Worm (Caenorhabditis elegans) whole organism, L3 larva: Measurements from ENCODE around the gene nlp-50.

ENCODE experiments used
- R02D3.7 ChIP-seq: fragments of 150-350 bp; optimal IDR thresholded peaks from 2 replicates; lab custom pipeline; 2014; ENCODE audit warnings: missing biosample characterization, missing genetic modification characterization
- ZK546.5 ChIP-seq: sonication (generic microtip); optimal IDR thresholded peaks from 2 replicates; lab custom pipeline; 2017; ENCODE audit warnings: missing biosample characterization, missing genetic modification characterization
- ama-1 ChIP-seq: fragments of 150-350 bp; optimal IDR thresholded peaks from 2 replicates; lab custom pipeline; 2018
- ceh-28 ChIP-seq: fragments of 150-350 bp; optimal IDR thresholded peaks from 2 replicates; lab custom pipeline; 2014; ENCODE audit warnings: missing biosample characterization, missing genetic modification reagents, missing genetic modification characterization
- ceh-82 ChIP-seq: fragments of 150-350 bp; optimal IDR thresholded peaks from 2 replicates; lab custom pipeline; 2014; ENCODE audit warnings: missing biosample characterization, missing genetic modification characterization
- ceh-9 ChIP-seq: sonication (generic microtip); optimal IDR thresholded peaks from 2 replicates; lab custom pipeline; 2018; ENCODE audit warnings: missing biosample characterization, missing genetic modification characterization
- daf-12 ChIP-seq: fragments of 150-350 bp; optimal IDR thresholded peaks from 2 replicates; lab custom pipeline; 2014; ENCODE audit warnings: missing biosample characterization, missing genetic modification reagents, missing genetic modification characterization
- egl-27 ChIP-seq: sonication (generic microtip); optimal IDR thresholded peaks from 4 replicates; lab custom pipeline; 2017; ENCODE audit warnings: missing biosample characterization, missing genetic modification reagents, missing genetic modification characterization
- egl-5 ChIP-seq: fragments of 150-350 bp; optimal IDR thresholded peaks from 2 replicates; lab custom pipeline; 2017; ENCODE audit warnings: missing biosample characterization, missing genetic modification reagents, missing genetic modification characterization, inconsistent platforms
- elt-1 ChIP-seq: fragments of 150-350 bp; optimal IDR thresholded peaks from 2 replicates; lab custom pipeline; 2014; ENCODE audit warnings: missing biosample characterization, missing genetic modification characterization
- elt-2 ChIP-seq: sonication (generic microtip); optimal IDR thresholded peaks from 2 replicates; lab custom pipeline; 2016; ENCODE audit warnings: missing genetic modification reagents, mild to moderate bottlenecking, missing genetic modification characterization, missing compliant biosample characterization
- eor-1 ChIP-seq, 2 experiments: fragments of 150-350 bp; optimal IDR thresholded peaks; 2 replicates each; lab custom pipeline; 2014 to 2018; ENCODE audit warnings: missing biosample characterization in 2 of 2, missing genetic modification characterization in 2 of 2
- fkh-2 ChIP-seq: fragments of 150-350 bp; optimal IDR thresholded peaks from 2 replicates; lab custom pipeline; 2014; ENCODE audit warnings: missing biosample characterization, missing genetic modification reagents, missing genetic modification characterization
- fos-1 ChIP-seq: fragments of 150-350 bp; optimal IDR thresholded peaks from 2 replicates; lab custom pipeline; 2014; ENCODE audit warnings: missing biosample characterization, missing genetic modification characterization
- hmg-11 ChIP-seq: sonication (generic microtip); optimal IDR thresholded peaks from 2 replicates; lab custom pipeline; 2016; ENCODE audit warnings: missing genetic modification characterization, missing compliant biosample characterization
- jun-1 ChIP-seq: fragments of 150-350 bp; optimal IDR thresholded peaks from 2 replicates; lab custom pipeline; 2014; ENCODE audit warnings: missing biosample characterization, missing genetic modification reagents, missing genetic modification characterization
- lin-15B ChIP-seq: fragments of 150-350 bp; optimal IDR thresholded peaks from 2 replicates; lab custom pipeline; 2014; ENCODE audit warnings: missing biosample characterization, missing genetic modification characterization
- lin-39 ChIP-seq: fragments of 150-350 bp; optimal IDR thresholded peaks from 2 replicates; lab custom pipeline; 2018; ENCODE audit warnings: missing biosample characterization, missing genetic modification reagents, missing genetic modification characterization
- lsy-12 ChIP-seq: sonication (generic microtip); optimal IDR thresholded peaks from 2 replicates; lab custom pipeline; 2016; ENCODE audit warnings: mild to moderate bottlenecking, missing genetic modification characterization, missing compliant biosample characterization
- mdl-1 ChIP-seq: fragments of 150-350 bp; optimal IDR thresholded peaks from 2 replicates; lab custom pipeline; 2014; ENCODE audit warnings: missing biosample characterization, missing genetic modification characterization
- mml-1 ChIP-seq: fragments of 150-350 bp; sonication (generic microtip); optimal IDR thresholded peaks from 3 replicates; lab custom pipeline; 2014; ENCODE audit warnings: missing biosample characterization, missing genetic modification characterization
- nfya-1 ChIP-seq: sonication (generic microtip); optimal IDR thresholded peaks from 2 replicates; lab custom pipeline; 2017; ENCODE audit warnings: missing genetic modification characterization, mild to moderate bottlenecking, missing compliant biosample characterization, antibody characterized with exemption, moderate library complexity; ENCODE audit not compliant: insufficient read depth
- nhr-12 ChIP-seq: fragments of 150-350 bp; optimal IDR thresholded peaks from 2 replicates; lab custom pipeline; 2014; ENCODE audit warnings: missing biosample characterization, missing genetic modification characterization
- nhr-23 ChIP-seq: fragments of 150-350 bp; optimal IDR thresholded peaks from 2 replicates; lab custom pipeline; 2014; ENCODE audit warnings: missing biosample characterization, missing genetic modification reagents, missing genetic modification characterization
- nhr-25 ChIP-seq: sonication (generic microtip); optimal IDR thresholded peaks from 2 replicates; lab custom pipeline; 2017; ENCODE audit warnings: missing biosample characterization, missing genetic modification characterization
- nhr-28 ChIP-seq: fragments of 150-350 bp; optimal IDR thresholded peaks from 2 replicates; lab custom pipeline; 2014; ENCODE audit warnings: missing biosample characterization, missing genetic modification characterization
- nhr-43 ChIP-seq: sonication (generic microtip); optimal IDR thresholded peaks from 2 replicates; lab custom pipeline; 2016; ENCODE audit warnings: mild to moderate bottlenecking, missing genetic modification characterization, missing compliant biosample characterization; ENCODE audit not compliant: poor library complexity, severe bottlenecking
- nhr-67 ChIP-seq: fragments of 150-350 bp; optimal IDR thresholded peaks from 2 replicates; lab custom pipeline; 2014; ENCODE audit warnings: missing biosample characterization, missing genetic modification characterization
- nhr-77 ChIP-seq: fragments of 150-350 bp; optimal IDR thresholded peaks from 2 replicates; lab custom pipeline; 2014; ENCODE audit warnings: missing biosample characterization, missing genetic modification characterization
- pha-4 ChIP-seq: fragments of 150-350 bp; optimal IDR thresholded peaks from 2 replicates; lab custom pipeline; 2014; ENCODE audit warnings: missing biosample characterization, missing genetic modification reagents, missing genetic modification characterization
- pqm-1 ChIP-seq: fragments of 150-350 bp; optimal IDR thresholded peaks from 2 replicates; lab custom pipeline; 2017; ENCODE audit warnings: missing biosample characterization, missing genetic modification characterization, inconsistent platforms
- sea-2 ChIP-seq: fragments of 150-350 bp; sonication (generic microtip); optimal IDR thresholded peaks from 4 replicates; lab custom pipeline; 2014; ENCODE audit warnings: missing biosample characterization, missing genetic modification reagents, missing genetic modification characterization
- skn-1 ChIP-seq: fragments of 150-350 bp; optimal IDR thresholded peaks from 2 replicates; lab custom pipeline; 2014; ENCODE audit warnings: missing biosample characterization, missing genetic modification characterization
- snpc-4 ChIP-seq: fragments of 150-350 bp; optimal IDR thresholded peaks from 2 replicates; lab custom pipeline; 2014; ENCODE audit warnings: missing biosample characterization, missing genetic modification characterization
- unc-39 ChIP-seq: sonication (generic microtip); optimal IDR thresholded peaks from 4 replicates; lab custom pipeline; 2017; ENCODE audit warnings: missing biosample characterization, missing genetic modification characterization
- unc-62 ChIP-seq: fragments of 150-350 bp; sonication (generic microtip); optimal IDR thresholded peaks from 4 replicates; lab custom pipeline; 2014; ENCODE audit warnings: missing biosample characterization, missing genetic modification reagents, missing genetic modification characterization
- zag-1 ChIP-seq: fragments of 150-350 bp; optimal IDR thresholded peaks from 2 replicates; lab custom pipeline; 2014; ENCODE audit warnings: missing biosample characterization, missing genetic modification characterization

The nlp-50 gene

DNA sequence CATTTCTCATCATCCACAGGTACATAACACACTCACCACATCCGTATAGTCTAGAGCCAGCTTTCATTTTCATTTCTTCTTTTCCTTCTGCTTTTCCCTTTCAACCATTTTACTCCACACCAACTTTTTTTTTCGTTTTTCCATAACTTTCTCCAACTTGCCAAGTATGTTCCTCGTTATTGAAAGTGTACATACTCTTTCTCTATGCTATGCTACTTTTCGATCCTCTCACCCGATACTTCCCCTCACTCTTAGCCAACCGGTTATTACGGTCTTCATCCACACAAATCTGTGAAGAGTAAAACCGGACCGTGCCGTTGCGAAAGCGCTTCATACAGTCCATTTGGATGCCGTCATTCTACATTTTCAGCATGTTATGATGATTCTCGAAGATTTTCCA lies 27.1 kb downstream of the nlp-50 start, which contains the start of gene T13C2.2:
T13C2.2 (plus strand) TSS at position 301 of the 400 bp plus-strand sequence.
- no peak for TF ChIP-seq skn-1 (tag; lab: Kevin White, UChicago)
- no peak for TF ChIP-seq lin-15B
- no peak for TF ChIP-seq lin-39
- TF ChIP-seq jun-1 (tag; lab: Kevin White, UChicago) = no peak
- no peak for TF ChIP-seq ZK546.5 (tag; lab: Kevin White, UChicago)
- TF ChIP-seq snpc-4 (tag; lab: Kevin White, UChicago) = no peak
- TF ChIP-seq ceh-28 (tag; lab: Kevin White, UChicago) = no peak
- no peak for TF ChIP-seq nhr-28 (tag; lab: Kevin White, UChicago)
- no peak for TF ChIP-seq eor-1 (tag; optimal IDR thresholded peaks at IDR 0.05; lab: Kevin White, UChicago)
- TF ChIP-seq daf-12 = no peak

DNA sequence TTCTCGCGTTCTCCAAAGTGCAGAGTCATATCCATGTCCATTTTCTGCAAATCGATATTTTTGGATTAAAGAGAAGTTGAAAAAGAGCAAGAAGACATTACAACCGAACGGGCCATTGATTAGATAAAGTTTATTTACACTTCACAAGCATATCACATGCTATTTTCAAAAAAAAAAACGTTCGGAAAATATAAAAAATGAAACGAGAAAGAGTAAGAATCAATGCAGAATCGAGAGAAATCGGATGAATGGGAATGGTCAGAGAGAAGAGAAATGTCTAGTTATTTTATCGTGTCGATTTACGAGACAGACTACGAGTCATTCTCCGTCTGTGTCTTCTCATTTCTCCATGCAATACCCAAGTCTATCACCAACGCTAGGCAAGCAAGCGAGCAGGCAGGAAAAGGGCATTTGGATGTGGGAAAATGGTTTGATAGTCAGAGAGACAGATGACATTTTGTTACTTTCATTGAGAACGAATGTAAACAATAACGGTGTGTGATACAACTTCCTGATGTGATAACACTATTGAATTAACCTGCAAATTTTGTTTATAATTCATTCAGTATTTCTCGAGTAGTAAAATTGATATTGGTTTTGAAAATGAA lies 35.4 kb downstream of the nlp-50 start, which contains the start of gene F31E8.4:
F31E8.4 (minus strand) TSS at position 51 of the 608 bp plus-strand sequence.
- TF ChIP-seq nhr-23 (tag; lab: Kevin White, UChicago) = no peak
- no peak for TF ChIP-seq sea-2 (GFP tag; lab: Kevin White, UChicago)
- TF ChIP-seq ceh-9 (tag; lab: Kevin White, UChicago) = no peak
- no peak for TF ChIP-seq nhr-77
- TF ChIP-seq daf-12 = no peak
- TF ChIP-seq ama-1 = no peak
- TF ChIP-seq snpc-4 (tag; lab: Kevin White, UChicago) = no peak
- no peak for TF ChIP-seq fkh-2
- TF ChIP-seq nhr-43 (tag; lab: Kevin White, UChicago) = no peak
- TF ChIP-seq jun-1 (tag; lab: Kevin White, UChicago) = no peak
- no peak for TF ChIP-seq lsy-12 (tag; lab: Kevin White, UChicago)
- no peak for TF ChIP-seq egl-27 (tag; lab: Kevin White, UChicago)
- TF ChIP-seq pqm-1 (tag; lab: Kevin White, UChicago) = peak; percentile 69
- TF ChIP-seq ceh-28 (tag; lab: Kevin White, UChicago) = no peak
- TF ChIP-seq elt-2 = peak; percentile 73
- TF ChIP-seq egl-5 = peak; percentile 10
- TF ChIP-seq mdl-1 (tag; lab: Kevin White, UChicago) = no peak
- TF ChIP-seq pha-4 = peak; percentile 68
- TF ChIP-seq R02D3.7 (tag; lab: Kevin White, UChicago) = peak; percentile 43
- peak; percentile 3 for TF ChIP-seq lin-15B
- no peak for TF ChIP-seq unc-39
- peak; percentile 46 for TF ChIP-seq hmg-11 (tag; lab: Kevin White, UChicago)
- TF ChIP-seq elt-1 (tag; lab: Kevin White, UChicago) = no peak
- TF ChIP-seq skn-1 (tag; lab: Kevin White, UChicago) = no peak
- TF ChIP-seq eor-1 (tag; optimal IDR thresholded peaks at IDR 0.05; lab: Kevin White, UChicago) = no peak
- no peak for TF ChIP-seq ceh-82 (tag; lab: Kevin White, UChicago)
- TF ChIP-seq nhr-25 = no peak
- TF ChIP-seq nfya-1 (tag; lab: Kevin White, UChicago) = peak; percentile 4

DNA sequence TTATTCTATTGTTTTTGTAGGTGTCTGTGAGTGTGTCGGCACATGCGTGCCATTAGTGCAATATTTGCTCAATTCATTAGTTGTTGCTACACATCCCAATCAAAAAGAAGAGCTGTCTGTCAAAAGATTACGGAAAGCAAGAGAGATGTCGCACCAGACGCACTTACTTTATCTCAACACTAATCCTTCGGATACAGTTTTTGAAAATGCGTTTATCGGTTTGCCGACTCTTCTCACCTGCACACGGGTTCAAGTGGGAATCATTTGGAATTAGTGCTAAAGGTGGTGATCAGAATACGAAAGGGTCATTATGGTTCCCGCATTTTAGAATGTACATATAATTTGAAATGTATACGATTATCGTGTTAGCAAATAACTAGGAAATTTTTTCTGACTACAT lies 36.4 kb downstream of the nlp-50 start:
- TF ChIP-seq unc-62 (GFP tag; lab: Kevin White, UChicago) (no peak), ceh-28 (tag; lab: Kevin White, UChicago) (no peak), zag-1 (tag; lab: Kevin White, UChicago) (no peak)

DNA sequence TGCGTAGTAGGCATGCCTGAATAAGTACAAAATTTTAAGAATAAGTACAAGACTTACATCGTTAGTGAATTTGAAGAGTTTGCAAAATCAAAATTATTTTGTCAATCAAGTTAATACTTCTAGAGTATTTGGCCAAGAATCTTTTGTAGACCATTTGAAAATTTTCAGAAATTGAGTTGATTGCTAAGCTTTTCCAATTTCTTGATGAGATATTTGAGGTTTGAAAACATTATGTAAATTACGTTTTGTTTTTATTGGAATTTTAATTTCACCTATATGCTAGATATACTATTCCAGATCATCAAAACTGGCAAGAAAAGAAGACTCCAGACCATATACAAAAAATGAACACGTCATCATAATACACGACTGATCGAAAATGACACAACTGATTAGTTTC lies 38.2 kb downstream of the nlp-50 start, which contains the start of gene tab-1:
tab-1 (plus strand) TSS at position 301 of the 400 bp plus-strand sequence.
- TF ChIP-seq egl-27 (tag; lab: Kevin White, UChicago) = no peak
- no peak for TF ChIP-seq fos-1

DNA sequence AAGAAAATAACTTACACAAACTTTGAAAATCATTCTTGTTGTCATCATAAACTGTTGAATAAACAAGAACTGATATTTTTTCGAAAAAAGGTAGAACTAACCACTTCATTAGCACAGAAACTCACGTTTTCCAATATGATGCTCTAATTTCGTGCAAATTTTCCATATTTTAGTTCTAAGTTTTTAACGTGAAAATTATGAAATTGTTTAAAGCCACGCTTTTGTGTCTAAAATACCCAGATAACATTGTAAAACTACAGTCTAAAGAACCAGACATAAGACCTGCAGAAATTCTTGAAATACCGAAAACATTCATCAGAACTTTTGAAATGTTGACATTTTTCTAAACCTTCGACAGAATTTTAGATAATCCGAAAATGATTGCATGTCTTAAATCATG lies 42.3 kb downstream of the nlp-50 start, which contains the start of gene F31E8.5:
F31E8.5 (minus strand) TSS at position 101 of the 400 bp plus-strand sequence.
- TF ChIP-seq snpc-4 (tag; lab: Kevin White, UChicago) (no peak), pha-4 (no peak), lin-39 (no peak), nhr-12 (tag; lab: Kevin White, UChicago) (no peak), nhr-67 (tag; lab: Kevin White, UChicago) (no peak), nhr-28 (tag; lab: Kevin White, UChicago) (no peak), mml-1 (tag; lab: Kevin White, UChicago) (no peak)
